Worm (Caenorhabditis elegans) whole organism, L4/young adult: Measurements from ENCODE around the gene vhp-1.

Source experiments
- W03F9.2 ChIP-seq: fragments of 150-350 bp; optimal IDR thresholded peaks from 2 replicates; lab custom pipeline; 2014; ENCODE audit warnings: missing biosample characterization, missing genetic modification characterization
- dao-5 ChIP-seq: sonication (generic microtip); optimal IDR thresholded peaks from 2 replicates; lab custom pipeline; 2016; ENCODE audit warnings: missing genotype, missing genetic modification characterization, moderate library complexity, missing compliant biosample characterization
- him-1 ChIP-seq: sonication (generic microtip); optimal IDR thresholded peaks from 2 replicates; lab custom pipeline; 2016; ENCODE audit warnings: missing genotype, missing genetic modification reagents, missing genetic modification characterization, missing compliant biosample characterization

Gene vhp-1

DNA sequence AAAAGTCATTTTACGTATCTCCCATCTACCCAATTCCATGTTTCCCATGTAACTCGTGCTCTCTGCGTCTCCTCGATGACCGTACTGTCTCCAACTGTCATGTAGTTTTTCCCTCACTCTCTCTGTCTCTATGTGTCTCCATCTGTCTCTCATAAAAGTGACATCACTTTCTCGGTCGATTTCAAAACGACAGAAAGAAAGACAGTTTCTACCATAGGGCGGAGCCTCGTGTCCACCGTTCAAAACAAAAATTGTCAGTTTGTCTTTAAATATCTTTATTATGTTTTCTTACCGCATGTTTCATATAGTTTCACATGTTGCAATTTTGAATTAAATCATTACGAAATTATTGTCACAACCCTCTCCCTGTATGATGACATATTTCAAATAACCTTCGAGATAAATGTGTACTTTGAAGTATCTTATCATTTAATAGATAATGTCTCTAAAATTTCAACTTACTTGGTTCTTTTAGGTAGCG, 7.2 kb downstream of the vhp-1 start:
- TF ChIP-seq him-1 (tag; lab: Kevin White, UChicago) (no peak), W03F9.2 (tag; lab: Kevin White, UChicago) (peak; percentile 25), dao-5 (no peak)

DNA sequence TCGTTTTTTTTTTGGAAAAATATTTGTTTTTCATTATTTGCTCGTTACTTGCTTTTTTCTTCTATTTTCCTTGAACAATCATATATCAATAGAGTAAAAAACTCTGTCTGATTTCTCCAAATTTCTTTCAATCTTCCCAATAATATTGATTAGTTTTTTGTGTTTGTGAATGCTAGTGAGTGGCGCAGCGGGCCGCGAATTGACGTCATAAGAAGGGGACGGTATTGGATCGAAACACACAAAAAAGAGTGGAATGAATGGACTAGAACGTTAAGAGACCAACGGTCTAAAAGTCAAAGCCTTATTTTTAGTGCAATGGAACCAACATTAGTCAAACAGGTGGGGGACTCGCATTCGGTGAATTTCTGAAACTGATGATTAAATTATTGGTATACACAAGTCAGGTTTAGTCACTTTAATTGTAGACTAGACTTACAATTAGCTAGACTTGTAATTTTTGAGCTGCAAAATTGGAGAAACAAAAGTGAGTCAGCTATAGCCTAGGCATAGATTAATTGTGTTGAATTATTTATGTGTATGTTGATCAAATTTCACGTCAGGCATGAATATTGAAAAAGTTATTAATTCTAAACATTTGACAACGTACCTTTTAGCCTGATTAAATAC, 8.7 kb downstream of the vhp-1 start:
- TF ChIP-seq dao-5 (no peak), W03F9.2 (tag; lab: Kevin White, UChicago) (no peak), him-1 (tag; lab: Kevin White, UChicago) (no peak)

DNA sequence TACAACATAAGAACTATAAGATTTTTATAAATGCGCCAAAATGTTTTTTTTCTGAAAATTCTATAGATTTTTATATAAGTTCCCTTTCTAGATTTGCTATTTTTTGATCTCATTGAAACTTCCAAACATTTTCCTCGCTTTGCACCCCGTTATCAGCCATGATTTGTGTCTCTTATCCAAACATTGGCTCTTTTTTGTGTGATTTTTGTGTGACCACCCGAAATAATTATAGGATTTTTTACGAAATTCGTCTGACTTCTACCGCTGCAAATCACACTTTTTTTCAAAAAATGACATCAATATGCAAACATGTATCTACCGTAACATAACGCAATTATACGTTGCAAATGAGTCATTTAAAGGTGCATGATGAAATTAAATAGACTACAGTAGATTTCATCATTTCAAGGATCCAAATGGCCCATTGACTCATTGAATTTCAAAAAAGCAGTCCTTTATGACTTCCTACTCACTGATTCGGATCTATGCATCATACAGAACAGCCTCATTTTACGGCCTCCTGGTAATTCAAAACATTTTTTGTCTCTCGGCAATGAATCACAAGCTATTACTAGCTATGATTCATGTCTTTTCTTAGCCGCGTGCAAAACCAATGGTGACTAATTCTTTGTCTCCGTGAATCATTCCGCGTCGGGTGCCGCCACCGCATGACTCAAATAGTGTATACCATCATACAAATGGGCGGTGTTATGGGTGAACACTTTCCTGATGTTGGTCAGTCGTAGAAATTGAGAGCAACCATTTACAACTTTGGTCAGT, 9.5 kb downstream of the vhp-1 start:
- no peak for TF ChIP-seq him-1 (tag; lab: Kevin White, UChicago)
- TF ChIP-seq W03F9.2 (tag; lab: Kevin White, UChicago): no peak
- no peak for TF ChIP-seq dao-5

DNA sequence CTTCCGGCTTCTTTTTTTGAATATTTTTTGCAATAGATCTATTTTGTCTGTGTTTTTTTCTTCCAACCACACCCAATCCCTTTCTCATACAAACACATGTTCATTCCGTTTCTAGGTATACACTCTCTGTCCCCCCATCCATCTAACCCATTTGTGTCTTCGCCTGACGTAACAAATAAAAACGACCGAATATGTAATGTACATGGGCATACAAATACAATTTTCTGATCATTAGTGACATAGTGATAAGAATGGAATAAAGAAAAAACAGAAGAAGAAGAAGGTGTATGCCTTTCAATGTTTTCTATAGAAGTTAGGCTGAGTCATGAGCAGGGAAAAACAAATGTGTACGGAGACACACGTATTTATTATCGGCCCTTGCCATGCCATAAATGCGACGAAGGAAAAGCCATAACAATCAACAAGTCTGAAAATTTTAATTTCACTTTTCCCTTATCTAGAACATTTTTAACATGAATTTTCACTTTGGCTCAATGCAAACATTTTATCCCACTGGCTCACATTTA, 10.7 kb downstream of the vhp-1 start:
- TF ChIP-seq W03F9.2 (tag; lab: Kevin White, UChicago) (no peak), dao-5 (no peak), him-1 (tag; lab: Kevin White, UChicago) (no peak)

DNA sequence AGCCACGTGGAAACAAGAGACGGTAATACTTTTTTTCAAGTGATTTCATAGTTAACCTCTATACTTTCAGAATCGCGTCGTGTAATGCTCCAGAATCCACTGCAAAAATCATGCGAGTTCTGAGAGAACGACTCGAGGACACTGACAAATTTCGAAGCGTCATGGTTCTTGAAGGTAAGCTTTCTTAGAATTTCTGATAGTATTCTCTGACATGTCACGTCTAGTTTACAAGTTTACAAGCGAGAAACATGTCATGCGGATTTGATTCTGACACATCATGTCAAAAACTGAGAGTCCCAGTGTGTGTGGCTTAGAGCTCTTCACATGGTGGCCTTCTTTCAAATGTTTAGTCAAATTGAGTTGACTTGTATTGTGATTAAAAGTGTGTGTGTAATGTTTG, 11.6 kb downstream of the vhp-1 start:
- TF ChIP-seq dao-5: no peak
- no peak for TF ChIP-seq him-1 (tag; lab: Kevin White, UChicago)
- no peak for TF ChIP-seq W03F9.2 (tag; lab: Kevin White, UChicago)

DNA sequence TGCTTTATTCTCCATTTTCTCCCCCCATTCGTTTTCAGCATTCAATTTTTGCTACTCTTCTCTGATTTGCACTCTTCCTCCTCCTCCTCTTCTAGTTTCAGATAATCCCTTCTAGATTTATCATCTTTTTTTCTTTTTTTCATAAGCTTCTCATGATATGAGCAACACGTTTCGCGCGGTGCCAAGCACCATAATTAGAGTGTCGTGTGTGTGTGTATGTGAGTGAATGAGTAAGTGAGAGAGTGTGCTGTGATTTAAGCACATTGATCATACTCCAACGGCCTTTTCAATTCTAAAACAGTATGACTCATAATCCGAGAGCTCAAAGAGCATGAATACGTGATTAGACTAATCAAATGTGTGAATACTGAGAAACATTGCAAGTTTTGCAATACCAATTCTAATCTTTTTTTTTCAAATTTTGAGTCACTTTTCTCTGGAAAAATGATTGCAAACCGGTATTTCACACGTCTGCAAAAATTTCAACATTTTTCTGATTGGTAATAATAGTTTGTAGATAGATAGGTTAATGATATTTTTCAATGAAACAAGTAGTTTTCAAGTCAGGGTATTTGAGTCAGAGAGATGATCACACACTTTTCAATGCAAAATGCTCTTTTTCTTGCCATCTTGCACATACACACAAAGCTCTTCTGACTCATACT, 12.4 kb downstream of the vhp-1 start:
- TF ChIP-seq W03F9.2 (tag; lab: Kevin White, UChicago): no peak
- no peak for TF ChIP-seq him-1 (tag; lab: Kevin White, UChicago)
- TF ChIP-seq dao-5: no peak

DNA sequence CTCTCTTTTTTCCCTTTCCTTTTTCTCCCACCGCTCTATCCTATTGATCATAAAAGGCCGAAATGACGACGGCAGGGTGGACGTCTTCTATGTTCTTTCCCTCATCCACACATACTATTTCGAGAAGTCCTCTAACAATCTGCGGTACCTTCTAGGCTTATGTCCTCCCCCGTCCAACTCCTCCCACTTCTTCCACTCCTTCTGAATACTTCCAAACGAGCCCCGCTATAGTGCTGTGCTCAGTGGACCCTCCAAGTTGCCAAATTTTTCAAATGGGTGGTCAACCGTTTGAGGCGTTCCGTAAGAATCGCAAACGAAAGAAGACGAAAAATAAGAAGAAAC, 12.9 kb downstream of the vhp-1 start:
- TF ChIP-seq W03F9.2 (tag; lab: Kevin White, UChicago) (no peak), him-1 (tag; lab: Kevin White, UChicago) (peak; percentile 70), dao-5 (peak; percentile 2)

DNA sequence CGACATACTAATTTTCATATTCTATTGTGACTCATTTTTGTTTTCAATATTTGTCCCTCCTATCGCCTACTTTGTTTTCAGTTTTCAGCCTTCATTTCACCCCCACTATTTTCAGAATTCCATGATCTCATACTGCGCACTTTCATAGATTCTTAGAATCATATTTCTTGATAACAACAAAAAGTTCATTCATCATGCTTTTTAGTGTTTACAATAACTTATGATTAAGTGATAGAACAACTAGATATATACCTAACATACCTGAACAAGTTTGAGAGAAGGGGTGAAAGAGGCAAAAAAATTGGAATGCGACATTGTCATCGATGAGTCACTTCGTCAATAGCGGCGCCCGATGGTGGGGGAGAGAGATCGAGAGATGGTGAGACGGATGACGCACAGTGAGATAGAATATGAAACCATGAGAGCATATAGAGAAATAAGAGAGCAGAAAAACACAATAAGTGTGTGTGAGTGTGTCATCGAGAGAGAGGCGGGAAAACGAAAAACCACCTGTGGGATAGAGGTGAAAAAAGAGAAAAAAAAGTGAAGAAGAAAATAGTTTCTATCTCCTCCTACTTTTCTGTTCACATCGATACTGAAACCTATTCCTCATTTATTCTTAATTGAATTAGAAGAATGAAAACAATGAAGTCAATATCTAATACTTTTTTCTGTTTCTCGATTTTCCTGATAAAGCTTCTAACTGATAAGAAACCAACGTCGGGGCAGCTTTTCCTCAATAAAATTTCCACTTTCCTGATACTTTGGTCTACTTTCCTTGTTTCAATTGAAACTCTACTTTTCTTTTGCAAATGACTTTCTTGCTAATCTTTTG, 13.8 kb downstream of the vhp-1 start:
- peak; percentile 12 for TF ChIP-seq W03F9.2 (tag; lab: Kevin White, UChicago)
- no peak for TF ChIP-seq dao-5
- peak; percentile 40 for TF ChIP-seq him-1 (tag; lab: Kevin White, UChicago)

DNA sequence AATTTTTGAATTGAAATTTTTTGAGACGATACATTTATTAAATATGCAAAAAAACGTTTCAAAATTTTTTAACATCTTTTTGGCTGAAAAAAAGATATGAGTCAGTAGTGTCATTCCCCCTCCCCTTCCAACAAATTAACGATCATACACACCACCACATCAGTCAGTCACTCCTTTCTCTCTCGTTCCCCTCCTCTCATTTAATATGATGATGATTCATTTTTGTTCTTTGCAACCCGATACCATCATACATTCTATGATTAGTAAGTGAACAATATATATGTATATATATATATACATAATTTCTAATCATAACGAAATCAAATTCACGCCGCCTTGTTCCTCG, 14.4 kb downstream of the vhp-1 start:
- TF ChIP-seq dao-5 (no peak), W03F9.2 (tag; lab: Kevin White, UChicago) (no peak), him-1 (tag; lab: Kevin White, UChicago) (no peak)

DNA sequence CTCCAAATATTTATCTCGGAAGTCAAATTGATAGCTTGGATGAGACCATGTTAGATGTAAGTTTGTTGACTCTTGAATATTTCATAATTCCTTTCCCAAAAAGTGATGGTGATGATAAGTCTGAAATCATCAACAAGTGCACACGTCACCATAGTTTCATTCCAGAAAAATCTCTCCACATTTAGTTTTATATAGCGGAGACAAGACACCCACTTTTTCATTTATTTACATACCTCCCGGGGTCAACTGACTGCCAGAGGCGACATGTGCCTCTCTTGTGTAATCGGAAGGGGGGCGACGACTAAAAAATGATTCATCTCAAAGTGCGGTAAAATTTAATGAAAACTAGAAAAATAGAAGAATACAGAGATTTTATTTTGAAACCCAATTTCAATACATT, 15.2 kb downstream of the vhp-1 start:
- TF ChIP-seq dao-5: no peak
- TF ChIP-seq him-1 (tag; lab: Kevin White, UChicago): no peak
- TF ChIP-seq W03F9.2 (tag; lab: Kevin White, UChicago): no peak

DNA sequence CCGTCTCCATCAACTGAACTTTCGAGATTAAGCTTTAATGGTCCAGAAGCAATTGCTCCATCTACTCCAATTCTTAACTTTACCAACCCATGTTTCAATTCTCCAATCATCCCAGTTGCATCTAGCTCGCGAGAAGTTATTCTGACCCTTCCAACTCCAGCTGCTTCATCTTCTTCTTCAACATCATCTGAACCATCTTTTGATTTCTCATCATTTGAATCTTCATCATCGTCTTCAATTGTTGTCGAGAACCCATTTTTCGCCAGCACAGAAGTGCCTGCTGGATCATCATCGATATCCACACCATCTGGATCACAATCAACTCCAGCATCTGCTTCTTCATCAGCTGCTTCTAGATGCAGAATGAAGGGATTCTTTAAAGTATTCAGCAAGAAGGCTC, 16.5 kb downstream of the vhp-1 start:
- no peak for TF ChIP-seq him-1 (tag; lab: Kevin White, UChicago)
- no peak for TF ChIP-seq dao-5
- no peak for TF ChIP-seq W03F9.2 (tag; lab: Kevin White, UChicago)

DNA sequence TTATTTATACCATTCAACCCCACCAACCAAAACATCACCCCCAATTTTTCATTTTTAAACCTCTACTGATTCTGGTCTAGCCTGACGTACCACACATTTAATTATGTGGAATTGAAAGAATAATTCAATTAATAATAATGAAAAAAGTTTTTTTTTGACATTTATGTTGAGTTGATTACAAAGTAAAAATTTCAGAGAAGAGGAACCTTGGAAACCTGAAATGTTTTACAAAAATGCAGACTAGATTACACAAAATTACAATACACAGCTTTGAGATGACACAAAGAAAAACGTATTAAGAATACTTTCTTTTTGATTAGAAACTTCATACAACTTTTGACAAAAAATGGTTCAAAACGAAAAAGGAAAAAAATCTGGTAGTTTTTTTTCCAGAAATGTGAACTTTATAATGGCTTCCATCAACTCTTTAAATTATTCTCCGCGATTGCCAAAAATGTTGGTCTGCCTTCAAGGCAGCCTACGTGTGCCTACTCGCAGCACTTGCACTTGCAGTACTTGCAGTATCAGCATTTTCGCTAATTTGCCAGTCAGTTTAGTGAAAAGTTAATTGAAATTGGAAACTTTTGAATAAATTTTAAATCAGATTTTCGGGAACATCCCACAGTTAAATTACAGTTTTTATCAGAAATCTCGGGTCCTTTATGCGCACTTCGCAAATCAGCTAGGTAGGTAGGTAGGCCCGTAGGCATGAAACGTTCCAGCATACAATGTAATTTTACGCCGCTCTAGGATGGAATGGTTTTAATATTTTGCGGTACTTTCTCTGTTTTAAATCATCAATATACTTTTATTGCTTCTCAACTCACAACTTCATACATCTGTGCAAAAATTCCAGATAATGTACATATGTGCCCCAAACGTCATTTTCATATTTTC, 17.8 kb downstream of the vhp-1 start:
- TF ChIP-seq dao-5 (no peak), W03F9.2 (tag; lab: Kevin White, UChicago) (no peak), him-1 (tag; lab: Kevin White, UChicago) (peak; percentile 60)
